Worm (Caenorhabditis elegans): ENCODE results near the gene K10H10.13.

The K10H10.13 gene

ce11 chrII:14534000-14534399, 22.9 kb upstream of the K10H10.13 start, which contains the start of gene C04H5.1:
Gene C04H5.1 (plus strand): TSS chrII:14534300.
- TF ChIP-seq ztf-11 (tag; optimal IDR thresholded peaks at IDR 0.05) (no peak), lin-39 (tag; optimal IDR thresholded peaks at IDR 0.05) (no peak), sea-2 (GFP tag; optimal IDR thresholded peaks at IDR 0.05) (no peak), ama-1 (optimal IDR thresholded peaks at IDR 0.05) (no peak)

ce11 chrII:14528233-14528802, 17.2 kb upstream of the K10H10.13 start, which contains the start of the genes F57C2.5 and spat-1:
Gene F57C2.5 (minus strand): TSS chrII:14528239.
Gene spat-1 (plus strand): TSS chrII:14528752.
- TF ChIP-seq lin-15B (tag; optimal IDR thresholded peaks at IDR 0.05) (peak; percentile 66), unc-62 (GFP tag; optimal IDR thresholded peaks at IDR 0.05) (no peak), ceh-28 (tag; optimal IDR thresholded peaks at IDR 0.05) (no peak), nhr-25 (tag; optimal IDR thresholded peaks at IDR 0.05) (peak; percentile 12), unc-39 (tag; optimal IDR thresholded peaks at IDR 0.05) (no peak), ceh-82 (tag; optimal IDR thresholded peaks at IDR 0.05) (no peak), fkh-2 (tag; optimal IDR thresholded peaks at IDR 0.05) (no peak), nfya-1 (tag; optimal IDR thresholded peaks at IDR 0.05; ENCODE audit: insufficient read depth) (peak; percentile 74), nhr-67 (tag; optimal IDR thresholded peaks at IDR 0.05) (no peak), ama-1 (optimal IDR thresholded peaks at IDR 0.05) (no peak), ztf-11 (tag; optimal IDR thresholded peaks at IDR 0.05) (no peak), hmg-11 (tag; optimal IDR thresholded peaks at IDR 0.05) (peak; percentile 55), fos-1 (tag; optimal IDR thresholded peaks at IDR 0.05) (no peak), elt-1 (tag; optimal IDR thresholded peaks at IDR 0.05) (peak; percentile 52), fkh-10 (GFP tag; optimal IDR thresholded peaks at IDR 0.05) (no peak), R02D3.7 (tag; optimal IDR thresholded peaks at IDR 0.05) (no peak), elt-3 (tag; optimal IDR thresholded peaks at IDR 0.05) (no peak), egl-27 (tag; optimal IDR thresholded peaks at IDR 0.05) (no peak), tbx-2 (tag; optimal IDR thresholded peaks at IDR 0.05) (no peak), elt-2 (tag; optimal IDR thresholded peaks at IDR 0.05) (peak; percentile 83), egl-5 (tag; optimal IDR thresholded peaks at IDR 0.05) (no peak), aly-2 (tag; optimal IDR thresholded peaks at IDR 0.05) (no peak), nhr-12 (tag; optimal IDR thresholded peaks at IDR 0.05) (no peak), jun-1 (tag; optimal IDR thresholded peaks at IDR 0.05) (peak; percentile 10), nhr-23 (tag; optimal IDR thresholded peaks at IDR 0.05) (peak; percentile 56), lin-39 (tag; optimal IDR thresholded peaks at IDR 0.05) (no peak), mml-1 (tag; optimal IDR thresholded peaks at IDR 0.05) (no peak), zag-1 (tag; optimal IDR thresholded peaks at IDR 0.05) (no peak), nhr-28 (tag; optimal IDR thresholded peaks at IDR 0.05) (no peak), snpc-4 (tag; optimal IDR thresholded peaks at IDR 0.05) (peak; percentile 22), pha-4 (tag; optimal IDR thresholded peaks at IDR 0.05) (peak; percentile 79), ztf-4 (tag; optimal IDR thresholded peaks at IDR 0.05) (no peak), nhr-11 (tag; optimal IDR thresholded peaks at IDR 0.05) (no peak), nhr-43 (tag; optimal IDR thresholded peaks at IDR 0.05; ENCODE audit: poor library complexity, severe bottlenecking) (no peak), skn-1 (tag; optimal IDR thresholded peaks at IDR 0.05) (peak; percentile 46), nhr-237 (tag; optimal IDR thresholded peaks at IDR 0.05) (no peak), daf-12 (tag; optimal IDR thresholded peaks at IDR 0.05) (no peak), pqm-1 (tag; optimal IDR thresholded peaks at IDR 0.05) (peak; percentile 54), sea-2 (GFP tag; optimal IDR thresholded peaks at IDR 0.05) (no peak), ceh-16 (tag; optimal IDR thresholded peaks at IDR 0.05) (no peak), ZK546.5 (tag; optimal IDR thresholded peaks at IDR 0.05) (no peak), ceh-9 (tag; optimal IDR thresholded peaks at IDR 0.05) (no peak), nhr-77 (tag; optimal IDR thresholded peaks at IDR 0.05) (no peak), nhr-76 (tag; optimal IDR thresholded peaks at IDR 0.05) (no peak), mdl-1 (tag; optimal IDR thresholded peaks at IDR 0.05) (no peak), eor-1 (tag; optimal IDR thresholded peaks at IDR 0.05) (no peak), lsy-12 (tag; optimal IDR thresholded peaks at IDR 0.05) (no peak)
